Worm (Caenorhabditis elegans) whole organism, late embryonic: ENCODE results near the gene oac-49.

Source experiments
- ama-1 ChIP-seq: fragments of 150-350 bp; optimal IDR thresholded peaks from 2 replicates; lab custom pipeline; 2014
- ceh-18 ChIP-seq: sonication (generic microtip); optimal IDR thresholded peaks from 2 replicates; lab custom pipeline; 2016; ENCODE audit warnings: missing genetic modification characterization, missing compliant biosample characterization
- ceh-9 ChIP-seq: sonication (generic microtip); optimal IDR thresholded peaks from 2 replicates; lab custom pipeline; 2016; ENCODE audit warnings: mild to moderate bottlenecking, missing genetic modification characterization, inconsistent platforms, missing compliant biosample characterization
- elt-2 ChIP-seq: sonication (generic microtip); optimal IDR thresholded peaks from 2 replicates; lab custom pipeline; 2016; ENCODE audit warnings: missing genetic modification reagents, missing genetic modification characterization, missing compliant biosample characterization
- ets-4 ChIP-seq: sonication (generic microtip); optimal IDR thresholded peaks from 2 replicates; lab custom pipeline; 2016; ENCODE audit warnings: missing genetic modification characterization, missing compliant biosample characterization
- gmeb-2 ChIP-seq: sonication (generic microtip); optimal IDR thresholded peaks from 2 replicates; lab custom pipeline; 2016; ENCODE audit warnings: missing genetic modification characterization, inconsistent platforms, missing compliant biosample characterization
- hlh-30 ChIP-seq: sonication (generic microtip); optimal IDR thresholded peaks from 2 replicates; lab custom pipeline; 2017; ENCODE audit warnings: antibody characterized with exemption, missing genetic modification characterization, missing compliant biosample characterization; ENCODE audit not compliant: insufficient read depth
- pag-3 ChIP-seq: sonication (generic microtip); optimal IDR thresholded peaks from 2 replicates; lab custom pipeline; 2016; ENCODE audit warnings: missing compliant biosample characterization, missing genetic modification characterization, borderline replicate concordance
- pqm-1 ChIP-seq: sonication (generic microtip); optimal IDR thresholded peaks from 2 replicates; lab custom pipeline; 2016; ENCODE audit warnings: missing genetic modification characterization, missing compliant biosample characterization
- sox-4 ChIP-seq: sonication (generic microtip); optimal IDR thresholded peaks from 2 replicates; lab custom pipeline; 2017; ENCODE audit warnings: mild to moderate bottlenecking, missing genetic modification characterization, inconsistent platforms, missing compliant biosample characterization
- tbx-2 ChIP-seq: sonication (generic microtip); optimal IDR thresholded peaks from 2 replicates; lab custom pipeline; 2016; ENCODE audit warnings: missing genetic modification characterization, missing compliant biosample characterization
- unc-42 ChIP-seq: sonication (generic microtip); optimal IDR thresholded peaks from 2 replicates; lab custom pipeline; 2016; ENCODE audit warnings: missing genotype, missing genetic modification characterization, missing compliant biosample characterization

DNA sequence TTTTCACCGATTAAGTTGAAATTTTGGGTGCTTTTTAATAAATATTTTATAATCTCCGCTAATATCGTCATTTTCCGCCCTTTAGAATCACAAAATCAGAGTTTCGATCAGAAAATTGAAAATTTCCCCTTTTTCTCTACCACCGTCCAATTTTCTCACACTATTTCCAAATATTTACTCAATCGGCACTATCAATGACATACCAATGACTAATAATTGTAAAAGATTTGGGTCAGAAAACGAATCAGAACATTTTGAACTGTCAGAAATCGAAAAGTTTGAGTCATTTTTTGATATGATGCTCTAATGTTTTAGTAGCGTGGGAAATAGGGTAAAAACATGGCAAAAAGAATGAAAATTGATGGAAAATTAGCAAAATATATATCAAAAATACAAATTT is 671 bp upstream of the oac-49 start, which contains the start of gene srr-2:
- TF ChIP-seq elt-2 (tag; lab: Kevin White, UChicago) (no peak), ama-1 (no peak), hlh-30 (tag; lab: Kevin White, UChicago) (no peak), ets-4 (tag; lab: Kevin White, UChicago) (no peak), sox-4 (tag; lab: Kevin White, UChicago) (no peak), tbx-2 (tag; lab: Kevin White, UChicago) (no peak), gmeb-2 (no peak), pqm-1 (tag; lab: Kevin White, UChicago) (no peak), ceh-18 (no peak), ceh-9 (tag; lab: Kevin White, UChicago) (no peak), pag-3 (tag; lab: Kevin White, UChicago) (no peak), unc-42 (no peak)
